Fruit fly (Drosophila melanogaster) whole organism, adult: ENCODE data around the gene ex.
A peak's percentile ranks its signal among the peaks of the same experiment; 100 is the strongest.

Experiments used
- CG11617 ChIP-seq: fragments of 200-800 bp; sonication (Bioruptor generic); optimal IDR thresholded peaks from 2 replicates; lab custom pipeline; 2017; ENCODE audit warnings: mild to moderate bottlenecking, missing biosample characterization, missing genetic modification reagents, missing genetic modification characterization
- CG12768 ChIP-seq: fragments of 200-800 bp; sonication (Bioruptor generic); optimal IDR thresholded peaks from 2 replicates; lab custom pipeline; 2017; ENCODE audit warnings: missing biosample characterization, missing genetic modification characterization, mild to moderate bottlenecking, moderate library complexity, missing genetic modification reagents
- CG14711 ChIP-seq: fragments of 200-800 bp; sonication (Bioruptor generic); optimal IDR thresholded peaks from 2 replicates; lab custom pipeline; 2018; ENCODE audit warnings: missing biosample characterization, mild to moderate bottlenecking, missing genetic modification characterization, moderate library complexity
- CG1620 ChIP-seq: fragments of 200-800 bp; sonication (Bioruptor generic); optimal IDR thresholded peaks from 2 replicates; lab custom pipeline; 2016; ENCODE audit warnings: missing biosample characterization, missing genetic modification characterization
- CG33017 ChIP-seq: fragments of 200-800 bp; sonication (Bioruptor generic); optimal IDR thresholded peaks from 2 replicates; lab custom pipeline; 2018; ENCODE audit warnings: missing biosample characterization, mild to moderate bottlenecking, missing genetic modification characterization, moderate library complexity
- CG5204 ChIP-seq: fragments of 200-800 bp; sonication (Bioruptor generic); optimal IDR thresholded peaks from 2 replicates; lab custom pipeline; 2016; ENCODE audit warnings: missing biosample characterization, missing genetic modification characterization
- CG7045 ChIP-seq: fragments of 200-800 bp; sonication (Bioruptor generic); optimal IDR thresholded peaks from 2 replicates; lab custom pipeline; 2017; ENCODE audit warnings: missing biosample characterization, mild to moderate bottlenecking, missing genetic modification characterization
- CG7101 ChIP-seq: fragments of 200-800 bp; sonication (Bioruptor generic); optimal IDR thresholded peaks from 2 replicates; lab custom pipeline; 2018; ENCODE audit warnings: missing biosample characterization, mild to moderate bottlenecking, missing genetic modification characterization, moderate library complexity
- Clk ChIP-seq: fragments of 200-800 bp; sonication (Bioruptor generic); optimal IDR thresholded peaks from 2 replicates; lab custom pipeline; 2017; ENCODE audit warnings: missing biosample characterization, missing genetic modification characterization
- Crg-1 ChIP-seq: fragments of 200-800 bp; sonication (Bioruptor generic); optimal IDR thresholded peaks from 2 replicates; lab custom pipeline; 2016; ENCODE audit warnings: missing biosample characterization, missing genetic modification characterization
- Hr96 ChIP-seq: fragments of 200-800 bp; sonication (Bioruptor generic); optimal IDR thresholded peaks from 2 replicates; lab custom pipeline; 2016; ENCODE audit warnings: missing biosample characterization, missing genetic modification characterization
- Mnt ChIP-seq: fragments of 200-800 bp; sonication (Bioruptor generic); optimal IDR thresholded peaks from 2 replicates; lab custom pipeline; 2016; ENCODE audit warnings: missing biosample characterization, mild to moderate bottlenecking, missing genetic modification characterization
- bab1 ChIP-seq: fragments of 200-800 bp; sonication (Bioruptor generic); optimal IDR thresholded peaks from 3 replicates; lab custom pipeline; 2019; ENCODE audit warnings: missing biosample characterization, mild to moderate bottlenecking, missing genetic modification characterization, moderate library complexity
- cic ChIP-seq: fragments of 200-800 bp; sonication (Bioruptor generic); optimal IDR thresholded peaks from 2 replicates; lab custom pipeline; 2017; ENCODE audit warnings: missing biosample characterization, mild to moderate bottlenecking, missing genetic modification characterization, moderate library complexity
- cnc ChIP-seq, 2 experiments: fragments of >200 bp; optimal IDR thresholded peaks; 2 replicates each; lab custom pipeline; 2017
- kay ChIP-seq: fragments of 200-800 bp; sonication (Bioruptor generic); peaks from one replicate; lab custom pipeline; 2016; ENCODE audit warnings: missing biosample characterization, missing genetic modification characterization, borderline replicate concordance
- ovo ChIP-seq: fragments of 200-800 bp; sonication (Bioruptor generic); optimal IDR thresholded peaks from 2 replicates; lab custom pipeline; 2016; ENCODE audit warnings: missing biosample characterization, missing genetic modification characterization
- pad ChIP-seq: fragments of 200-800 bp; sonication (Bioruptor generic); optimal IDR thresholded peaks from 3 replicates; lab custom pipeline; 2017; ENCODE audit warnings: missing biosample characterization, missing genetic modification characterization, mild to moderate bottlenecking, moderate library complexity, missing genetic modification reagents
- tj ChIP-seq: fragments of 200-800 bp; sonication (Bioruptor generic); optimal IDR thresholded peaks from 3 replicates; lab custom pipeline; 2017; ENCODE audit warnings: missing biosample characterization, mild to moderate bottlenecking, missing genetic modification characterization, moderate library complexity
- toe ChIP-seq: fragments of 200-800 bp; sonication (Bioruptor generic); optimal IDR thresholded peaks from 2 replicates; lab custom pipeline; 2016; ENCODE audit warnings: missing biosample characterization, missing genetic modification characterization

Gene ex

dm6 chr2L:440638-441454 lies 9.8 kb downstream of the ex start:
- no peak for TF ChIP-seq Clk
- TF ChIP-seq CG1620: no peak
- no peak for TF ChIP-seq CG7101
- no peak for TF ChIP-seq pad (GFP tag; lab: Kevin White, UChicago)
- no peak for TF ChIP-seq CG11617
- TF ChIP-seq CG14711 (tag; lab: Kevin White, UChicago): no peak
- TF ChIP-seq ovo: no peak
- TF ChIP-seq Mnt: no peak
- no peak for TF ChIP-seq cnc (optimal IDR thresholded peaks at IDR 0.05; lab: Kevin White, UChicago)
- TF ChIP-seq Crg-1 (GFP tag; lab: Kevin White, UChicago): no peak
- no peak for TF ChIP-seq cic (GFP tag; lab: Kevin White, UChicago)
- no peak for TF ChIP-seq CG5204 (GFP tag; lab: Kevin White, UChicago)
- TF ChIP-seq CG12768 (GFP tag; lab: Kevin White, UChicago): no peak
- no peak for TF ChIP-seq Hr96 (GFP tag; lab: Kevin White, UChicago)
- TF ChIP-seq bab1 (GFP tag; lab: Kevin White, UChicago): no peak
- TF ChIP-seq CG7045 (GFP tag; lab: Kevin White, UChicago): no peak

DNA sequence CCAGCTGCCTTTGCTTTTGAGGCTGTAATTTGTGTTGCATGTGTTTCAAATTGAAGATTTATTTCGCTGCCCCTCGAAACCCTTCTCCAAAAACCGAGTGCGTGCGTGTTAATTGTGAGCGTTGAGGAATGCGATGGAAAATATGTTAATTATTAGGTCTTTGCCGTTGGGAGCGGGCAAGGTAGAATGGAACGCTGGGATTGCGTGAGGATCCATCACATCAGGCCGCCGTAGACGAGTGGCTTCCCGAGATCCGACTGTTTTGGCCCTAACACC lies 10.4 kb downstream of the ex start:
- TF ChIP-seq CG33017 (no peak), CG7101 (no peak), CG5204 (GFP tag; lab: Kevin White, UChicago) (no peak), cnc (optimal IDR thresholded peaks at IDR 0.05; lab: Kevin White, UChicago) (no peak), Clk (no peak), toe (GFP tag; lab: Kevin White, UChicago) (no peak)

DNA sequence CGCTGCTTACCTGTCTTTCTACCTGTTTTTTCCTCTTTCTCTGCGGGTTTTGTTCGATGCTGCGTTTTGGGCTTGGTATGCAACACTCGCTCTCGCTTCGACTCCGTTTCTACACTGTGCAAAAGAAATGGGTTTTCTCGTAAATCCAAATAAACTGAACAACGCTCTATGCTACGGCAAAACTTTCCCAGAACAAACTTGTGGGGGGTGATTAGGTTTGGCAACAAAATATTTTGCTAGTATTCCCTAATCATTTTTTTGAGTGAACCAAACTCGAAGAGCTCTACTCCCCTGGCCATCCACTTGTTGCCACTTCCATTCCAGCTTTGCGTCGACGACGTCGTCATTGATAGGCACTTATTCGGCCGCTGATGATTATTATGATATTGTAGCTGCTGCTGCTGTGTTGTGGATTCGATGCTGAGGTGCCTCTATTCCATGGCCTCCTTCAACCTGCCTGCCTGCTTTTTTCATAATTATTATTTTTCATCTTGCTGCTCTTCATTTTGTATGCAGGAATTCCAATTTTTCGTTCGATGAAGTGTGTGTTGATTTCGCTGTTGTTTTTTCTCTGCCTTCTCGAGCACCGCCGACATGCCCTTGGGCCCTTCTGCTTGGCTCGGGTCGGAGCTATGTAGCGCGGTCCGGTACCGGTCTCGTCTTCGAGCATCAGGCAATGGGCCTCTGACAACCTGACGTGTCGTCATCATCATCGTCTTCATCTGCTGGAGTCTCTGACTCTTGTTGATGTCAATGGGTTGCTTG lies 11.1 kb downstream of the ex start:
- TF ChIP-seq Hr96 (GFP tag; lab: Kevin White, UChicago) (no peak), cic (GFP tag; lab: Kevin White, UChicago) (no peak), CG33017 (no peak), CG7045 (GFP tag; lab: Kevin White, UChicago) (no peak), Clk (no peak), CG7101 (no peak), toe (GFP tag; lab: Kevin White, UChicago) (no peak), CG12768 (GFP tag; lab: Kevin White, UChicago) (no peak), Mnt (no peak), bab1 (GFP tag; lab: Kevin White, UChicago) (no peak), Crg-1 (GFP tag; lab: Kevin White, UChicago) (no peak), CG14711 (tag; lab: Kevin White, UChicago) (no peak), CG5204 (GFP tag; lab: Kevin White, UChicago) (no peak), ovo (no peak), CG11617 (no peak), pad (GFP tag; lab: Kevin White, UChicago) (no peak)

DNA sequence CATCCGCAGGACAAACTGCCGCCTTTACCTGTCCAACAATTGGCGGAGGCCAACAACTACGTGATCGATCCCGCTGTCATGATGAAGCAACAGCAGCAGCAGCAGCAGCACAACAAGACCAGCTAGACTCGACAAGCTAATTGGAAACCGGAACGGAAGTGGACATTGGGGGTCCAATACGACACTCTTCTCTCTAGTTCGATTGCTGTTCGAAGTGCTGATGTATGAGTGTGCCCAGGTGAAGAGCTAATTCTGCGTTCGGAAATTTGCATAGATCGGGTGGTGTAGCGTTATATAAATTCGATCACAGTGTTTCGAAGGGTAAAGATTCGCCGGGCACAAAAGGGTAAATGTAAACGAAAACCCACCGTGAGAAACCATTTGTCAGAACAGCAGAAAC lies 16.1 kb downstream of the ex start:
- TF ChIP-seq bab1 (GFP tag; lab: Kevin White, UChicago) (no peak), Clk (no peak), CG33017 (no peak), CG14711 (tag; lab: Kevin White, UChicago) (no peak), tj (no peak), Hr96 (GFP tag; lab: Kevin White, UChicago) (no peak), cic (GFP tag; lab: Kevin White, UChicago) (no peak), CG7101 (no peak), CG7045 (GFP tag; lab: Kevin White, UChicago) (no peak), CG12768 (GFP tag; lab: Kevin White, UChicago) (no peak), Crg-1 (GFP tag; lab: Kevin White, UChicago) (no peak), CG1620 (no peak), Mnt (no peak), CG11617 (no peak), pad (GFP tag; lab: Kevin White, UChicago) (no peak), ovo (no peak), kay (GFP tag; lab: Kevin White, UChicago) (no peak)

DNA sequence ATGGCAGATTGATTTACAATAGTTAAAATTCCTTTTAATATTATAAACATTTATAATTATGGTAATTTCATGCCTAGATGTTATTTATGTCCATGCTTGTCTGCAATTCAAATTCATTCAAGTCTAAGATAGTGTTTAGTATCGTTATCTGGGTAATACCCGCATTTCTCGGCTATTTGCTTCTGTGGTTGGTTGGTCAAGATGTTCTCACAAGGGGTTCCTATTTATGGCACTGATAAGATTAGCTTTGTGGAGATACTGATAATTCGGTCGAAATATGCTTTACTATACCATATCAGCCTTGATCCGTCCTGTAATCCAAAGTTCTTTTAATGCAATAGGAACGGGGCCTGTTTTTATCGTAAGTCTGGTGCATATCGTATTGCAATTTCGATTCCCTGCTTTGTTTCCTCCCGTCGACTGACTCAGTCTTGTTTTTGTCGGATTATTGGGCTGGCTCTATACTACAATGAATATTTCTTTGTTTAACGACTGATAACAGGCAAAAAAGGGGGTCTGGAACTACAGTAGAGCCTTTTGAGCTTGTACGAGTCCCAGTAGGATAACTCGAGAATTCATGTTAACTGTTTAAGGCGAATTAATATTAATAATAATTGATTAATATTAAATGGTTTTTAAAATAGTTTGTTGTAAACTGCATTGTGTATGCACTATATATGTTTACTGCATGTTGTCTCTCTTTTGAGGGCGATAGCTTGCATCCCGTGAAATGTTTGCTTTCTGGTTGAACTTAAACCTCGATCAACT lies 20.9 kb downstream of the ex start:
- peak; percentile 3 for TF ChIP-seq Mnt
- TF ChIP-seq pad (GFP tag; lab: Kevin White, UChicago): no peak
- TF ChIP-seq CG14711 (tag; lab: Kevin White, UChicago): peak; percentile 16

- TF ChIP-seq pad (GFP tag; lab: Kevin White, UChicago) (peak; percentile 38), cic (GFP tag; lab: Kevin White, UChicago) (peak; percentile 42), bab1 (GFP tag; lab: Kevin White, UChicago) (peak; percentile 63), CG1620 (no peak), CG14711 (tag; lab: Kevin White, UChicago) (peak; percentile 99), tj (peak; percentile 74), toe (GFP tag; lab: Kevin White, UChicago) (no peak)
Observed at dm6 chr2L:452872-453271, 21.8 kb downstream of the ex start, which contains the start of the genes crq and shv. Gene crq, minus strand, starts transcription at chr2L:453024. Gene shv, plus strand, starts transcription at chr2L:453108.
